Worm (Caenorhabditis elegans): ENCODE results near the gene nlp-29.

nlp-29 gene

DNA sequence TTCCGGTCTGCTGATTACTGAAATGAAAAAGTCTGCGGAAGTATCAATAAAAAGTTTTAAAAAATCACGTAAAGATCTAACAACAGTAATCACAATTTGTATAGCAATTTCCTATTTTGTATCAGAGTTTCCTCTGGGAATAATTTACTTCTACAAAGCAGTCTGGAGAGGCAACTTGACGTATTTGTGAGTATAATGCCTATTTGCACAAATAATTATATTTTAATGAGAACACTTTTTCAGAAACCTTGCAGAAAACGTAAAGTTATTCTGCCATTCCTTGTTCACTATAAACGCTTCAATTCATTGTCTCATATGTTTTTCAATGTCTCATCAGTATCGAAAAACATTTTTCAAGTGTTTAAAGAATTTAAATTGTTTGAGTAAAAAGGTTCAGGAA, 34.4 kb downstream of the nlp-29 start:
- no peak for TF ChIP-seq sea-2 (GFP tag; optimal IDR thresholded peaks at IDR 0.05)
- no peak for TF ChIP-seq elt-3 (tag; optimal IDR thresholded peaks at IDR 0.05)
- no peak for TF ChIP-seq nhr-23 (tag; optimal IDR thresholded peaks at IDR 0.05)
- no peak for TF ChIP-seq jun-1 (tag; optimal IDR thresholded peaks at IDR 0.05)
- TF ChIP-seq lsy-12 (tag; optimal IDR thresholded peaks at IDR 0.05), result no peak
- TF ChIP-seq R02D3.7 (tag; optimal IDR thresholded peaks at IDR 0.05), result no peak
- TF ChIP-seq mml-1 (tag; optimal IDR thresholded peaks at IDR 0.05), result no peak
- no peak for TF ChIP-seq eor-1 (tag; optimal IDR thresholded peaks at IDR 0.05)
- no peak for TF ChIP-seq egl-27 (tag; optimal IDR thresholded peaks at IDR 0.05)
- TF ChIP-seq ztf-11 (tag; optimal IDR thresholded peaks at IDR 0.05), result no peak
- no peak for TF ChIP-seq skn-1 (tag; optimal IDR thresholded peaks at IDR 0.05)
- TF ChIP-seq ZK546.5 (tag; optimal IDR thresholded peaks at IDR 0.05), result no peak
- no peak for TF ChIP-seq nhr-28 (tag; optimal IDR thresholded peaks at IDR 0.05)
- no peak for TF ChIP-seq elt-1 (tag; optimal IDR thresholded peaks at IDR 0.05)
- TF ChIP-seq nhr-12 (tag; optimal IDR thresholded peaks at IDR 0.05), result no peak
- TF ChIP-seq daf-12 (tag; optimal IDR thresholded peaks at IDR 0.05), result no peak
- no peak for TF ChIP-seq ceh-16 (tag; optimal IDR thresholded peaks at IDR 0.05)

ce11 chrV:4019188-4019587, 35.0 kb downstream of the nlp-29 start, which contains the start of gene K09D9.3:
Gene K09D9.3, plus strand, starts transcription at chrV:4019488.
- no peak for TF ChIP-seq ceh-82 (tag; optimal IDR thresholded peaks at IDR 0.05)
- TF ChIP-seq ZK546.5 (tag; optimal IDR thresholded peaks at IDR 0.05), result no peak
- no peak for TF ChIP-seq unc-39 (tag; optimal IDR thresholded peaks at IDR 0.05)
- no peak for TF ChIP-seq nhr-43 (tag; optimal IDR thresholded peaks at IDR 0.05; ENCODE audit: poor library complexity, severe bottlenecking)
- no peak for TF ChIP-seq tbx-2 (tag; optimal IDR thresholded peaks at IDR 0.05)
- TF ChIP-seq fkh-2 (tag; optimal IDR thresholded peaks at IDR 0.05), result no peak
- TF ChIP-seq ceh-9 (tag; optimal IDR thresholded peaks at IDR 0.05), result no peak
- no peak for TF ChIP-seq lsy-12 (tag; optimal IDR thresholded peaks at IDR 0.05)
- no peak for TF ChIP-seq mdl-1 (tag; optimal IDR thresholded peaks at IDR 0.05)
- TF ChIP-seq egl-5 (tag; optimal IDR thresholded peaks at IDR 0.05), result no peak
- TF ChIP-seq egl-27 (tag; optimal IDR thresholded peaks at IDR 0.05), result no peak
- no peak for TF ChIP-seq hmg-11 (tag; optimal IDR thresholded peaks at IDR 0.05)
- no peak for TF ChIP-seq unc-62 (GFP tag; optimal IDR thresholded peaks at IDR 0.05)
- TF ChIP-seq ztf-4 (tag; optimal IDR thresholded peaks at IDR 0.05), result no peak
- no peak for TF ChIP-seq eor-1 (tag; optimal IDR thresholded peaks at IDR 0.05)
- no peak for TF ChIP-seq pha-4 (tag; optimal IDR thresholded peaks at IDR 0.05)
- TF ChIP-seq ztf-11 (tag; optimal IDR thresholded peaks at IDR 0.05), result no peak
- no peak for TF ChIP-seq fkh-10 (GFP tag; optimal IDR thresholded peaks at IDR 0.05)

DNA sequence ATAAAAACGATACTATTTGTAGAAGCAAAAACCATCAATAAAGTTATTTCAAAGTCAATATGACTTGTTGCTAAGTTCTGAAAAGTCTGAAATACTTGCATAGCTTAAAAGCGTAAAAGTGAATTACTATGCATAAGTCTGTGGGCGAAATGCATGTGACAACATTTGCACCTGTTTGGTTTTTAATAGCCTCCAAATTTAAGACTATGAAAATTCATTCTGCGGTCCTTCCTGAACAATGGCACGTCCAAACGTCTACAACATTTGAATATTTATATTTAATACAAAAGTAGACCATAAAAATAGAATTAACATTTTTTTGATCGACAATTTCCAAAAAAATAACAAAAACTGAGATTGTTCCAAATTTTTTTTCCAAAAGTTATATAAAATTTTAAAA, 37.6 kb downstream of the nlp-29 start, which contains the start of gene K09D9.14:
TSS of gene K09D9.14 (minus strand) at position 101 of the 400 bp plus-strand sequence.
- TF ChIP-seq nhr-23 (tag; optimal IDR thresholded peaks at IDR 0.05), result no peak
- TF ChIP-seq fos-1 (tag; optimal IDR thresholded peaks at IDR 0.05), result no peak
- TF ChIP-seq nhr-67 (tag; optimal IDR thresholded peaks at IDR 0.05), result no peak
- TF ChIP-seq unc-62 (GFP tag; optimal IDR thresholded peaks at IDR 0.05), result no peak
- TF ChIP-seq daf-12 (tag; optimal IDR thresholded peaks at IDR 0.05), result no peak
- no peak for TF ChIP-seq elt-2 (tag; optimal IDR thresholded peaks at IDR 0.05)
- TF ChIP-seq pqm-1 (tag; optimal IDR thresholded peaks at IDR 0.05), result no peak
- TF ChIP-seq ceh-16 (tag; optimal IDR thresholded peaks at IDR 0.05), result no peak
- TF ChIP-seq nhr-43 (tag; optimal IDR thresholded peaks at IDR 0.05; ENCODE audit: poor library complexity, severe bottlenecking), result no peak
- TF ChIP-seq tbx-2 (tag; optimal IDR thresholded peaks at IDR 0.05), result no peak
- TF ChIP-seq nhr-11 (tag; optimal IDR thresholded peaks at IDR 0.05), result no peak
- TF ChIP-seq lin-15B (tag; optimal IDR thresholded peaks at IDR 0.05), result no peak
- TF ChIP-seq nhr-77 (tag; optimal IDR thresholded peaks at IDR 0.05), result no peak
- TF ChIP-seq elt-1 (tag; optimal IDR thresholded peaks at IDR 0.05), result no peak
- no peak for TF ChIP-seq elt-3 (tag; optimal IDR thresholded peaks at IDR 0.05)
- no peak for TF ChIP-seq hmg-11 (tag; optimal IDR thresholded peaks at IDR 0.05)
- no peak for TF ChIP-seq nhr-237 (tag; optimal IDR thresholded peaks at IDR 0.05)
- no peak for TF ChIP-seq nfya-1 (tag; optimal IDR thresholded peaks at IDR 0.05; ENCODE audit: insufficient read depth)
- no peak for TF ChIP-seq aly-2 (tag; optimal IDR thresholded peaks at IDR 0.05)
- no peak for TF ChIP-seq nhr-12 (tag; optimal IDR thresholded peaks at IDR 0.05)

Data from whole organism, L3 larva.